Fruit fly (Drosophila melanogaster) whole organism, embryonic: Measurements from ENCODE around the gene vari.

Experiments used
- Blimp-1 ChIP-seq: fragments of 200-800 bp; sonication (Bioruptor generic); optimal IDR thresholded peaks from 3 replicates; lab custom pipeline; 2018; ENCODE audit warnings: missing biosample characterization, missing genetic modification characterization, mild to moderate bottlenecking, moderate library complexity, missing genetic modification reagents
- BtbVII ChIP-seq: fragments of 200-800 bp; sonication (Bioruptor generic); optimal IDR thresholded peaks from 3 replicates; lab custom pipeline; 2017; ENCODE audit warnings: missing biosample characterization, mild to moderate bottlenecking, missing genetic modification characterization
- Bteb2 ChIP-seq: fragments of 200-800 bp; sonication (Bioruptor generic); optimal IDR thresholded peaks from 2 replicates; lab custom pipeline; 2016; ENCODE audit warnings: missing biosample characterization, missing genetic modification characterization
- CG11247 ChIP-seq: fragments of 200-800 bp; sonication (Bioruptor generic); IDR thresholded peaks from 2 replicates; pipeline ENCODE4 v1.3.6; 2022; ENCODE audit warnings: missing biosample characterization, missing genetic modification characterization
- CG12155 ChIP-seq: fragments of 200-800 bp; sonication (Bioruptor generic); optimal IDR thresholded peaks from 3 replicates; lab custom pipeline; 2016; ENCODE audit warnings: missing biosample characterization, missing genetic modification characterization
- CG12769 ChIP-seq: fragments of 200-800 bp; sonication (Bioruptor generic); optimal IDR thresholded peaks from 2 replicates; lab custom pipeline; 2019; ENCODE audit warnings: missing biosample characterization, mild to moderate bottlenecking, missing genetic modification characterization, moderate library complexity
- CG15696 ChIP-seq: fragments of 200-800 bp; sonication (Bioruptor generic); optimal IDR thresholded peaks from 2 replicates; lab custom pipeline; 2019; ENCODE audit warnings: missing biosample characterization, mild to moderate bottlenecking, missing genetic modification characterization, moderate library complexity
- CG17568 ChIP-seq: fragments of 200-800 bp; sonication (Bioruptor generic); optimal IDR thresholded peaks from 2 replicates; lab custom pipeline; 2018; ENCODE audit warnings: missing biosample characterization, mild to moderate bottlenecking, missing genetic modification characterization, moderate library complexity
- CG17612 ChIP-seq: fragments of 200-800 bp; sonication (Bioruptor generic); IDR thresholded peaks from 2 replicates; pipeline ENCODE4 v1.3.6; 2022; ENCODE audit warnings: missing biosample characterization, missing genetic modification characterization
- CG32532 ChIP-seq: fragments of 200-800 bp; sonication (Bioruptor generic); IDR thresholded peaks from 2 replicates; pipeline ENCODE4 v1.3.6; 2022; ENCODE audit warnings: missing biosample characterization, missing genetic modification characterization
- CG32772 ChIP-seq: fragments of 200-800 bp; sonication (Bioruptor generic); IDR thresholded peaks from 2 replicates; pipeline ENCODE4 v1.3.6; 2022; ENCODE audit warnings: missing biosample characterization, missing genetic modification characterization
- CG6175 ChIP-seq: fragments of 200-800 bp; sonication (Bioruptor generic); IDR thresholded peaks from 3 replicates; pipeline ENCODE4 v1.3.6; 2022; ENCODE audit warnings: missing biosample characterization, missing genetic modification characterization
- CG6254 ChIP-seq: fragments of 200-800 bp; sonication (Bioruptor generic); optimal IDR thresholded peaks from 3 replicates; lab custom pipeline; 2017; ENCODE audit warnings: mild to moderate bottlenecking, missing biosample characterization, missing genetic modification reagents, missing genetic modification characterization
- CG6765 ChIP-seq: fragments of 200-800 bp; sonication (Bioruptor generic); optimal IDR thresholded peaks from 3 replicates; lab custom pipeline; 2017; ENCODE audit warnings: missing biosample characterization, mild to moderate bottlenecking, missing genetic modification characterization
- CG6854 ChIP-seq: fragments of 200-800 bp; sonication (Bioruptor generic); optimal IDR thresholded peaks from 3 replicates; lab custom pipeline; 2017; ENCODE audit warnings: missing biosample characterization, mild to moderate bottlenecking, missing genetic modification characterization
- CG7987 ChIP-seq: fragments of 200-800 bp; sonication (Bioruptor generic); optimal IDR thresholded peaks from 2 replicates; lab custom pipeline; 2018; ENCODE audit warnings: missing biosample characterization, mild to moderate bottlenecking, missing genetic modification characterization, moderate library complexity
- CG8281 ChIP-seq: fragments of 200-800 bp; sonication (Bioruptor generic); optimal IDR thresholded peaks from 2 replicates; lab custom pipeline; 2018; ENCODE audit warnings: missing biosample characterization, mild to moderate bottlenecking, missing genetic modification characterization, moderate library complexity
- CG9797 ChIP-seq: fragments of 200-800 bp; sonication (Bioruptor generic); optimal IDR thresholded peaks from 3 replicates; lab custom pipeline; 2018; ENCODE audit warnings: missing biosample characterization, mild to moderate bottlenecking, missing genetic modification characterization
- CrebB ChIP-seq: fragments of 200-800 bp; sonication (Bioruptor generic); optimal IDR thresholded peaks from 3 replicates; lab custom pipeline; 2018; ENCODE audit warnings: missing biosample characterization, mild to moderate bottlenecking, missing genetic modification characterization
- Deaf1 ChIP-seq: fragments of 200-800 bp; optimal IDR thresholded peaks from 3 replicates; lab custom pipeline; 2019; ENCODE audit warnings: missing biosample characterization, mild to moderate bottlenecking, missing genetic modification characterization, moderate library complexity
- ERR ChIP-seq: fragments of 200-800 bp; sonication (Bioruptor generic); optimal IDR thresholded peaks from 2 replicates; lab custom pipeline; 2016; ENCODE audit warnings: missing biosample characterization, missing genetic modification characterization
- Fer1 ChIP-seq: fragments of 200-800 bp; sonication (Bioruptor generic); optimal IDR thresholded peaks from 2 replicates; lab custom pipeline; 2017; ENCODE audit warnings: missing biosample characterization, mild to moderate bottlenecking, missing genetic modification characterization
- HLHmδ ChIP-seq: fragments of 200-800 bp; sonication (Bioruptor generic); optimal IDR thresholded peaks from 2 replicates; lab custom pipeline; 2018; ENCODE audit warnings: missing biosample characterization, mild to moderate bottlenecking, missing genetic modification characterization, moderate library complexity
- HmgZ ChIP-seq: fragments of 200-800 bp; sonication (Bioruptor generic); optimal IDR thresholded peaks from 2 replicates; lab custom pipeline; 2018; ENCODE audit warnings: missing biosample characterization, mild to moderate bottlenecking, missing genetic modification characterization
- Optix ChIP-seq: fragments of 200-800 bp; sonication (Bioruptor generic); IDR thresholded peaks from 3 replicates; pipeline ENCODE4 v1.3.6; 2022; ENCODE audit warnings: missing biosample characterization, missing genetic modification characterization
- abd-A ChIP-seq: fragments of 200-800 bp; sonication (Bioruptor generic); optimal IDR thresholded peaks from 3 replicates; lab custom pipeline; 2019; ENCODE audit warnings: missing biosample characterization, mild to moderate bottlenecking, missing genetic modification characterization, moderate library complexity
- ara ChIP-seq: fragments of 200-800 bp; sonication (Bioruptor generic); IDR thresholded peaks from 2 replicates; pipeline ENCODE4 v1.3.6; 2022; ENCODE audit warnings: missing biosample characterization, missing genetic modification characterization
- chm ChIP-seq: fragments of 200-800 bp; sonication (Bioruptor generic); IDR thresholded peaks from 2 replicates; pipeline ENCODE4 v1.3.6; 2022; ENCODE audit warnings: missing biosample characterization, missing genetic modification characterization
- ci ChIP-seq: fragments of 200-800 bp; sonication (Bioruptor generic); IDR thresholded peaks from 3 replicates; pipeline ENCODE4 v1.3.6; 2022; ENCODE audit warnings: missing biosample characterization, missing genetic modification characterization
- corto ChIP-seq: fragments of 200-800 bp; sonication (Bioruptor generic); optimal IDR thresholded peaks from 2 replicates; lab custom pipeline; 2016; ENCODE audit warnings: missing biosample characterization, mild to moderate bottlenecking, missing genetic modification characterization, moderate library complexity
- dm ChIP-seq: fragments of 200-800 bp; sonication (Bioruptor generic); optimal IDR thresholded peaks from 3 replicates; lab custom pipeline; 2016; ENCODE audit warnings: missing biosample characterization, missing genetic modification characterization
- dmrt99B ChIP-seq: fragments of 200-800 bp; sonication (Bioruptor generic); optimal IDR thresholded peaks from 2 replicates; lab custom pipeline; 2018; ENCODE audit warnings: missing biosample characterization, mild to moderate bottlenecking, missing genetic modification characterization, moderate library complexity
- dysf ChIP-seq: fragments of 200-800 bp; sonication (Bioruptor generic); IDR thresholded peaks from 3 replicates; pipeline ENCODE4 v1.3.6; 2022; ENCODE audit warnings: missing biosample characterization, missing genetic modification characterization
- fd64A ChIP-seq: fragments of 200-800 bp; sonication (Bioruptor generic); optimal IDR thresholded peaks from 3 replicates; lab custom pipeline; 2018; ENCODE audit warnings: missing biosample characterization, mild to moderate bottlenecking, missing genetic modification characterization
- gce ChIP-seq: fragments of 200-800 bp; sonication (Bioruptor generic); IDR thresholded peaks from 3 replicates; pipeline ENCODE4 v1.3.6; 2022; ENCODE audit warnings: missing biosample characterization, missing genetic modification characterization
- gsb-n ChIP-seq: fragments of 200-800 bp; sonication (Bioruptor generic); optimal IDR thresholded peaks from 3 replicates; lab custom pipeline; 2018; ENCODE audit warnings: missing biosample characterization, mild to moderate bottlenecking, missing genetic modification characterization
- lmd ChIP-seq: fragments of 200-800 bp; sonication (Bioruptor generic); IDR thresholded peaks from 2 replicates; pipeline ENCODE4 v1.3.6; 2022; ENCODE audit warnings: missing biosample characterization, missing genetic modification characterization
- oc ChIP-seq: fragments of 200-800 bp; sonication (Bioruptor generic); optimal IDR thresholded peaks from 2 replicates; lab custom pipeline; 2018; ENCODE audit warnings: missing biosample characterization, mild to moderate bottlenecking, missing genetic modification characterization, moderate library complexity
- repo ChIP-seq: fragments of 200-800 bp; sonication (Bioruptor generic); optimal IDR thresholded peaks from 2 replicates; lab custom pipeline; 2016; ENCODE audit warnings: missing biosample characterization, missing genetic modification characterization
- salm ChIP-seq: fragments of 200-800 bp; sonication (Bioruptor generic); optimal IDR thresholded peaks from 2 replicates; lab custom pipeline; 2018; ENCODE audit warnings: missing biosample characterization, mild to moderate bottlenecking, missing genetic modification characterization
- sens ChIP-seq: fragments of 200-800 bp; sonication (Bioruptor generic); peaks from one replicate; lab custom pipeline; 2016; ENCODE audit warnings: missing biosample characterization, missing genetic modification characterization
- shn ChIP-seq: fragments of 200-800 bp; sonication (Bioruptor generic); optimal IDR thresholded peaks from 3 replicates; lab custom pipeline; 2016; ENCODE audit warnings: missing biosample characterization, missing genetic modification characterization
- ssp ChIP-seq: fragments of 200-800 bp; sonication (Bioruptor generic); IDR thresholded peaks from 2 replicates; pipeline ENCODE4 v1.3.6; 2022; ENCODE audit warnings: missing biosample characterization, missing genetic modification characterization
- ttk ChIP-seq: fragments of 200-800 bp; sonication (Bioruptor generic); IDR thresholded peaks from 2 replicates; pipeline ENCODE4 v2.1.2; 2022; ENCODE audit warnings: missing biosample characterization, missing genetic modification characterization
- yki ChIP-seq: fragments of >200 bp; optimal IDR thresholded peaks from 3 replicates; lab custom pipeline; 2018
- z ChIP-seq: fragments of 200-800 bp; sonication (Bioruptor generic); IDR thresholded peaks from 3 replicates; pipeline ENCODE4 v1.3.6; 2022; ENCODE audit warnings: missing biosample characterization, missing genetic modification characterization

The vari gene

DNA sequence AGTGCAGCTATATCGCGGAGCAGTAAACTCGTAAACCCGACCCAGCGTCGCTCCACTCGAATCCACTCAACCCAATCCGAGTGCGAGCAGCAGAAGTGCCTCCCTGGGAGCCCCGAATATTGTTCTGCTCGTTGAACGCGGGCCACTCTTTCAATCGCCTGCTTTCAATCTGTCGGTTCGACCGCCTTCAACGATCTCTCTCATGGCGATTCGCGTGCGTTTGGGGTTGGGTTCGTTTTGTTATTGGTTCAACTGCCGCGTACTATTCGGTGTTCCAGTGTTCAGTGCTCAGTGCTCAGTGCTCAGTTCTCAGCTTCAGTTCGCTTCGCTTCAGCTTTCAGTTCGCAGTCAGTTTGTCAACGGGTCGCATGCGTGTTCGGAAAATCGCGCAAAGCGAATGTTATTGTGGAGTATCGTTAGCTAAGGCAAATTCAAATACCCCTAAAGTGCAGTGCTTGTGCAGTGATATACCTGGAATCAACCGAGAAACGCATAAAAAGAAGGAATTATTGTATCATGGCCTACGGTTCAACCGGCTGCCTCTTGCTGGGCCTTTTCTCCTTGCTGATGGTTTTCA, 43.7 kb upstream of the vari start, which contains the start of gene CG31676 (continued):
- TF ChIP-seq HLHmδ (GFP tag; lab: Kevin White, UChicago) (peak; percentile 1), CrebB (tag; lab: Kevin White, UChicago) (peak; percentile 54), abd-A (tag; lab: Kevin White, UChicago) (no peak), CG6175 (0 out of 3 replicates have a peak, but pooled peaks have one; percentile 23), lmd (no peak), CG32772 (no peak), CG7987 (GFP tag; lab: Kevin White, UChicago) (peak; percentile 53), fd64A (GFP tag; lab: Kevin White, UChicago) (no peak), CG6854 (GFP tag; lab: Kevin White, UChicago) (peak; percentile 45), ERR (GFP tag; lab: Kevin White, UChicago) (no peak), CG12769 (tag; lab: Kevin White, UChicago) (peak; percentile 42), Optix (no peak), salm (tag; lab: Kevin White, UChicago) (no peak), CG15696 (tag; lab: Kevin White, UChicago) (no peak), dm (no peak), ci (peak; percentile 70), CG9797 (GFP tag; lab: Kevin White, UChicago) (no peak), CG11247 (GFP tag; lab: Robert Waterston, UW) (peak; percentile 11; the same call in 1 of the 2 replicates), yki (no peak), ara (GFP tag; lab: Robert Waterston, UW) (no peak), Fer1 (GFP tag; lab: Kevin White, UChicago) (peak; percentile 78), CG32532 (GFP tag; lab: Robert Waterston, UW) (peak; percentile 81; the same call in 1 of the 2 replicates), CG17568 (peak; percentile 33), oc (tag; lab: Kevin White, UChicago) (no peak), Bteb2 (GFP tag; lab: Kevin White, UChicago) (no peak), gsb-n (tag; lab: Kevin White, UChicago) (no peak), z (peak; percentile 74), BtbVII (peak; percentile 42), CG6765 (GFP tag; lab: Kevin White, UChicago) (peak; percentile 40), repo (GFP tag; lab: Kevin White, UChicago) (no peak), ssp (GFP tag; lab: Robert Waterston, UW) (no peak), corto (GFP tag; lab: Kevin White, UChicago) (no peak), dysf (peak; percentile 29; the same call in 1 of the 3 replicates), CG12155 (GFP tag; lab: Kevin White, UChicago) (no peak), chm (no peak; the same call in 1 of the 2 replicates), HmgZ (no peak), shn (GFP tag; lab: Kevin White, UChicago) (no peak), gce (GFP tag; lab: Robert Waterston, UW) (peak; percentile 54; the same call in 2 of the 3 replicates), CG17612 (GFP tag; lab: Robert Waterston, UW) (0 out of 2 replicates have a peak, but pooled peaks have one; percentile 23), ttk (GFP tag; lab: Robert Waterston, UW) (no peak), Deaf1 (tag; lab: Kevin White, UChicago) (peak; percentile 41)

DNA sequence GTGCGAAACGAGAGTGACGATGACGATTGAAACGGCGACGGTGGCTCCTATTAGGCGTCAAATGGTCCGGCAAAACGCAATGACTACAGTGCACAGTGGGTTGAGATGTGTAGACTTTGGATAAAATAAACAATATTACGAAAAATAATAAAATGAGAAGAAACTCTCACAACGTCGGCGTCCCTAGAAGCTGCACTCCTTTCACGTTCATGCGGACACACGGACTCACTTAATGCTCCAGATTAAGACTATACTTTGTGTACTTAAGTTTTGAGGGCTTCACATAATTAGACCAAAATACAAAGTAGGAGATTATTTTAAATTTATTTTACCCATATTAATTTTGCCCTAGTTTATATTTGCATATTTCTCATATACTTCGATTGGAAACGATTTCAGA, 43.2 kb upstream of the vari start:
- TF ChIP-seq dmrt99B (tag; lab: Kevin White, UChicago): peak; percentile 35
- TF ChIP-seq CG8281 (tag; lab: Kevin White, UChicago): no peak
- TF ChIP-seq Blimp-1 (GFP tag; lab: Kevin White, UChicago): peak; percentile 26
- peak; percentile 6 for TF ChIP-seq CG6254 (GFP tag; lab: Kevin White, UChicago)
- TF ChIP-seq sens (GFP tag; lab: Kevin White, UChicago): peak; percentile 16
